Worm (Caenorhabditis elegans) whole organism, L2 larva: ENCODE results near the gene col-145.

ENCODE experiments used
- unc-62 ChIP-seq: fragments of 150-350 bp; optimal IDR thresholded peaks from 2 replicates; lab custom pipeline; 2014; ENCODE audit warnings: missing biosample characterization, missing genetic modification reagents, missing genetic modification characterization
- zag-1 ChIP-seq: fragments of 150-350 bp; optimal IDR thresholded peaks from 2 replicates; lab custom pipeline; 2014; ENCODE audit warnings: missing biosample characterization, missing genetic modification characterization

- TF ChIP-seq unc-62 (GFP tag; lab: Kevin White, UChicago) (no peak), zag-1 (tag; lab: Kevin White, UChicago) (no peak)
These were observed 21.5 kb downstream of the col-145 start, which contains the start of gene pitr-3 for ce11 chrV:9141297-9141696.
